Worm (Caenorhabditis elegans) whole organism, midembryonic: Measurements from ENCODE around the gene E02A10.3.

Source experiments
- T22C8.4 ChIP-seq: fragments of 200-800 bp; sonication (Bioruptor generic); IDR thresholded peaks from 2 replicates; pipeline ENCODE4 v1.3.6; 2022; ENCODE audit warnings: missing genetic modification characterization, missing compliant biosample characterization
- cog-1 ChIP-seq: sonication (generic microtip); optimal IDR thresholded peaks from 2 replicates; lab custom pipeline; 2016; ENCODE audit warnings: missing genetic modification characterization, missing compliant biosample characterization
- flt-1 ChIP-seq: fragments of 200-800 bp; sonication (Bioruptor generic); IDR thresholded peaks from 2 replicates; pipeline ENCODE4 v1.3.6; 2022; ENCODE audit warnings: missing genetic modification characterization, missing compliant biosample characterization
- klf-2 ChIP-seq: fragments of 200-800 bp; sonication (Bioruptor generic); conservative IDR thresholded peaks from 2 replicates; pipeline ENCODE4 v1.3.6; 2022; ENCODE audit warnings: missing genetic modification reagents, missing genetic modification characterization, missing compliant biosample characterization
- med-1 ChIP-seq: sonication (generic microtip); optimal IDR thresholded peaks from 2 replicates; lab custom pipeline; 2017; ENCODE audit warnings: missing genetic modification characterization, mild to moderate bottlenecking, missing compliant biosample characterization, antibody characterized with exemption, missing genetic modification reagents; ENCODE audit not compliant: insufficient read depth
- ref-1 ChIP-seq: fragments of 200-800 bp; sonication (Bioruptor generic); conservative IDR thresholded peaks from 2 replicates; pipeline ENCODE4 v1.3.6; 2022; ENCODE audit warnings: missing genetic modification reagents, missing genetic modification characterization, missing compliant biosample characterization
- tab-1 ChIP-seq: fragments of 200-800 bp; sonication (Bioruptor generic); IDR thresholded peaks from 2 replicates; pipeline ENCODE4 v1.3.6; 2022; ENCODE audit warnings: missing genetic modification characterization, missing compliant biosample characterization
- ztf-23 ChIP-seq: fragments of 200-800 bp; sonication (Bioruptor generic); IDR thresholded peaks from 2 replicates; pipeline ENCODE4 v1.3.6; 2022; ENCODE audit warnings: missing genetic modification reagents, missing genetic modification characterization, missing compliant biosample characterization
- ztf-29 ChIP-seq: fragments of 200-800 bp; sonication (Bioruptor generic); IDR thresholded peaks from 2 replicates; pipeline ENCODE4 v1.3.6; 2022; ENCODE audit warnings: missing genetic modification reagents, missing genetic modification characterization, missing compliant biosample characterization

ce11 chrV:12599510-12600242 lies 20.3 kb downstream of the E02A10.3 start, which contains the start of gene C14C10.5:
- TF ChIP-seq klf-2 (GFP tag; lab: Robert Waterston, UW) (no peak), ztf-29 (GFP tag; lab: Robert Waterston, UW) (no peak), T22C8.4 (GFP tag; lab: Robert Waterston, UW) (no peak), ref-1 (GFP tag; lab: Robert Waterston, UW) (no peak), ztf-23 (GFP tag; lab: Robert Waterston, UW) (no peak), flt-1 (no peak), med-1 (GFP tag; lab: Kevin White, UChicago) (no peak), tab-1 (GFP tag; lab: Robert Waterston, UW) (no peak), cog-1 (tag; lab: Kevin White, UChicago) (no peak)
